Worm (Caenorhabditis elegans) whole organism, L4/young adult: ENCODE data around the gene T11G6.4.

ENCODE experiments used
- W03F9.2 ChIP-seq: fragments of 150-350 bp; optimal IDR thresholded peaks from 2 replicates; lab custom pipeline; 2014; ENCODE audit warnings: missing biosample characterization, missing genetic modification characterization
- him-1 ChIP-seq: sonication (generic microtip); optimal IDR thresholded peaks from 2 replicates; lab custom pipeline; 2016; ENCODE audit warnings: missing genotype, missing genetic modification reagents, missing genetic modification characterization, missing compliant biosample characterization

ce11 chrIV:10876844-10877243 is 25.1 kb upstream of the T11G6.4 start, which contains the start of gene fipr-14:
- TF ChIP-seq him-1 (tag; lab: Kevin White, UChicago) (no peak), W03F9.2 (tag; lab: Kevin White, UChicago) (no peak)
